Worm (Caenorhabditis elegans) whole organism, midembryonic: ENCODE measurements around the gene C25F9.9.

Experiments
- T22C8.4 ChIP-seq: fragments of 200-800 bp; sonication (Bioruptor generic); IDR thresholded peaks from 2 replicates; pipeline ENCODE4 v1.3.6; 2022; ENCODE audit warnings: missing genetic modification characterization, missing compliant biosample characterization
- cog-1 ChIP-seq: sonication (generic microtip); optimal IDR thresholded peaks from 2 replicates; lab custom pipeline; 2016; ENCODE audit warnings: missing genetic modification characterization, missing compliant biosample characterization
- flt-1 ChIP-seq: fragments of 200-800 bp; sonication (Bioruptor generic); IDR thresholded peaks from 2 replicates; pipeline ENCODE4 v1.3.6; 2022; ENCODE audit warnings: missing genetic modification characterization, missing compliant biosample characterization
- klf-2 ChIP-seq: fragments of 200-800 bp; sonication (Bioruptor generic); conservative IDR thresholded peaks from 2 replicates; pipeline ENCODE4 v1.3.6; 2022; ENCODE audit warnings: missing genetic modification reagents, missing genetic modification characterization, missing compliant biosample characterization
- med-1 ChIP-seq: sonication (generic microtip); optimal IDR thresholded peaks from 2 replicates; lab custom pipeline; 2017; ENCODE audit warnings: missing genetic modification characterization, mild to moderate bottlenecking, missing compliant biosample characterization, antibody characterized with exemption, missing genetic modification reagents; ENCODE audit not compliant: insufficient read depth
- ref-1 ChIP-seq: fragments of 200-800 bp; sonication (Bioruptor generic); conservative IDR thresholded peaks from 2 replicates; pipeline ENCODE4 v1.3.6; 2022; ENCODE audit warnings: missing genetic modification reagents, missing genetic modification characterization, missing compliant biosample characterization
- tab-1 ChIP-seq: fragments of 200-800 bp; sonication (Bioruptor generic); IDR thresholded peaks from 2 replicates; pipeline ENCODE4 v1.3.6; 2022; ENCODE audit warnings: missing genetic modification characterization, missing compliant biosample characterization
- ztf-23 ChIP-seq: fragments of 200-800 bp; sonication (Bioruptor generic); IDR thresholded peaks from 2 replicates; pipeline ENCODE4 v1.3.6; 2022; ENCODE audit warnings: missing genetic modification reagents, missing genetic modification characterization, missing compliant biosample characterization
- ztf-29 ChIP-seq: fragments of 200-800 bp; sonication (Bioruptor generic); IDR thresholded peaks from 2 replicates; pipeline ENCODE4 v1.3.6; 2022; ENCODE audit warnings: missing genetic modification reagents, missing genetic modification characterization, missing compliant biosample characterization

The C25F9.9 gene

DNA sequence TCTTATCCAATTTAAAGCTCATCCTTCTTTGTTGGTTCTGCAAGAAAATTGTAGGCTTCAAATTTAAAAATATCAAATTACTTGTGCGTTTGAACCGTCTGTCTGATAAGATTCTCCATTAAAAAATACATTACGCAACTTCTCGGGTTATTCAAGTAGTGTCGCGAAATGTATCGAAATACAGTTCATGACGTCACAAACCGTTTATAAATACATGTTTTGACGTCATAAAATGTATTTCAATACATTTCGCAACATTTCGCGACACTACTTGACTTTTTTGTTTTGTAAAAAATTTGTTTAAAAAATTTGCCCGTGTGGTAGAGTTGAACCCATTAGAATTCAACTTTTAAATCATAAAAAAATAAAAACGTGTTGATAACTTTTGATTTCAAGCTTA, 27.2 kb downstream of the C25F9.9 start:
- TF ChIP-seq cog-1 (tag; lab: Kevin White, UChicago) (no peak), med-1 (GFP tag; lab: Kevin White, UChicago) (no peak), ref-1 (no peak), tab-1 (GFP tag; lab: Robert Waterston, UW) (no peak), T22C8.4 (GFP tag; lab: Robert Waterston, UW) (no peak), klf-2 (GFP tag; lab: Robert Waterston, UW) (no peak), ztf-29 (GFP tag; lab: Robert Waterston, UW) (no peak), ztf-23 (GFP tag; lab: Robert Waterston, UW) (no peak), flt-1 (GFP tag; lab: Robert Waterston, UW) (no peak)

- no peak for TF ChIP-seq klf-2 (GFP tag; lab: Robert Waterston, UW)
- no peak for TF ChIP-seq med-1 (GFP tag; lab: Kevin White, UChicago)
- TF ChIP-seq ztf-29 (GFP tag; lab: Robert Waterston, UW), result no peak
- TF ChIP-seq flt-1 (GFP tag; lab: Robert Waterston, UW), result no peak
Measured at ce11 chrV:19445442-19445841, 29.0 kb downstream of the C25F9.9 start, which contains the start of gene M04C3.1. TSS of gene M04C3.1 (minus strand) at chrV:19445605.

DNA sequence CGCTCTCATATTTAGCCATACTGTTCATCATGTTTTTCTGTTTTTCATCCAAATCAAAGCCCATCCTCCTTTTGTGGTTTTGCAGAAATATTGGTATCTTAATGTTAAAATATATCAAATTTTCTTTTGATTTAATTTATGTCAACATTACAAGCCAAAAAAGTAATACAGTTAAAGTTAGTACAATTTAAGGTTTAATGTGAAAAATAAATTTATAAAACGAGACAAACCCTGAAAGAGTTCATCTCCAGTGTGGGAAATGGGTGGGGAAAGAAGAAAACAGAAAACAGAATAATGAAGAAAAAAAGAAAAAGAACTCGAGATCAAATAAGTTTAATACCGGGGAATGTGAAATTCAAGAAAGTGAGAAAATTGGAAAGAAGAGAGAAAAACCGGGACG, 32.4 kb downstream of the C25F9.9 start, which contains the start of gene M04C3.2:
Gene M04C3.2, minus strand, starts transcription at position 101 of the 400 bp plus-strand sequence.
- TF ChIP-seq cog-1 (tag; lab: Kevin White, UChicago) (no peak), med-1 (GFP tag; lab: Kevin White, UChicago) (no peak), flt-1 (GFP tag; lab: Robert Waterston, UW) (no peak), ref-1 (no peak), ztf-23 (GFP tag; lab: Robert Waterston, UW) (no peak)

ce11 chrV:19449544-19449943, 33.1 kb downstream of the C25F9.9 start, which contains the start of gene M04C3.5:
TSS of gene M04C3.5 (plus strand) at chrV:19449733.
- no peak for TF ChIP-seq ztf-23 (GFP tag; lab: Robert Waterston, UW)
- TF ChIP-seq cog-1 (tag; lab: Kevin White, UChicago), result no peak
- TF ChIP-seq klf-2 (GFP tag; lab: Robert Waterston, UW), result no peak
- TF ChIP-seq med-1 (GFP tag; lab: Kevin White, UChicago), result no peak
- no peak for TF ChIP-seq ztf-29 (GFP tag; lab: Robert Waterston, UW)
- no peak for TF ChIP-seq flt-1 (GFP tag; lab: Robert Waterston, UW)
- TF ChIP-seq ref-1, result no peak
- no peak for TF ChIP-seq tab-1 (GFP tag; lab: Robert Waterston, UW)

ce11 chrV:19455650-19456049, 39.2 kb downstream of the C25F9.9 start, which contains the start of the genes Y43F8B.13 and Y43F8B.14:
TSS of gene Y43F8B.13 (plus strand) at chrV:19455950.
TSS of gene Y43F8B.14 (minus strand) at chrV:19455971.
- TF ChIP-seq ztf-23 (GFP tag; lab: Robert Waterston, UW) (no peak), flt-1 (GFP tag; lab: Robert Waterston, UW) (no peak), ref-1 (no peak)

- TF ChIP-seq T22C8.4 (GFP tag; lab: Robert Waterston, UW), result no peak
- no peak for TF ChIP-seq cog-1 (tag; lab: Kevin White, UChicago)
- TF ChIP-seq flt-1 (GFP tag; lab: Robert Waterston, UW), result no peak
- no peak for TF ChIP-seq med-1 (GFP tag; lab: Kevin White, UChicago)
- no peak for TF ChIP-seq klf-2 (GFP tag; lab: Robert Waterston, UW)
- no peak for TF ChIP-seq ztf-23 (GFP tag; lab: Robert Waterston, UW)
- TF ChIP-seq ref-1, result no peak
- TF ChIP-seq ztf-29 (GFP tag; lab: Robert Waterston, UW), result no peak
- TF ChIP-seq tab-1 (GFP tag; lab: Robert Waterston, UW), result no peak
Measured at ce11 chrV:19457120-19457519, 40.7 kb downstream of the C25F9.9 start, which contains the start of gene Y43F8B.24. TSS of gene Y43F8B.24 (plus strand) at chrV:19457420.

ce11 chrV:19462020-19462419, 45.6 kb downstream of the C25F9.9 start, which contains the start of gene Y43F8B.15:
TSS of gene Y43F8B.15 (minus strand) at chrV:19462120.
- TF ChIP-seq T22C8.4 (GFP tag; lab: Robert Waterston, UW), result no peak
- TF ChIP-seq ref-1, result no peak
- no peak for TF ChIP-seq tab-1 (GFP tag; lab: Robert Waterston, UW)
- TF ChIP-seq med-1 (GFP tag; lab: Kevin White, UChicago), result no peak
- TF ChIP-seq klf-2 (GFP tag; lab: Robert Waterston, UW), result no peak
- TF ChIP-seq ztf-23 (GFP tag; lab: Robert Waterston, UW), result no peak
- no peak for TF ChIP-seq cog-1 (tag; lab: Kevin White, UChicago)
- no peak for TF ChIP-seq flt-1 (GFP tag; lab: Robert Waterston, UW)
- TF ChIP-seq ztf-29 (GFP tag; lab: Robert Waterston, UW), result no peak

DNA sequence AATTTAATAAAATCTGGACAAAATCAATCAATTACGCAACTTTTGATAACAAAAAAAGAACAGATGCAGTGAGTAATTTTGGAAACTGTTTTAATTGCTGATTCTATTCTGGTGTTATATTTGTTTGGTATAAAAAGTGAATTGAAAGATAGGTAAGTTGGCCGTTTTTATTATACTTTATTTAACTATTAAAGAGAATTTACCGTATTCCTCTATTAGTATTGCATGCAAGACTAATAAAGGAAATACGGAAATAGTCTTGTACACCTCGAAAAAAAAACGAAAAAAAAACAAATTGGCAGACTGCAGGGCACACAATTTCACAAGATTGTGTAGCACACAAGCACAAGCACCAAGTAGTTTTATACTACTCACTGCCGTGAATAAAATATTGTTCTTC, 46.2 kb downstream of the C25F9.9 start, which contains the start of gene Y43F8B.25:
Gene Y43F8B.25, plus strand, starts transcription at position 301 of the 400 bp plus-strand sequence.
- TF ChIP-seq tab-1 (GFP tag; lab: Robert Waterston, UW) (no peak), med-1 (GFP tag; lab: Kevin White, UChicago) (no peak), ztf-29 (GFP tag; lab: Robert Waterston, UW) (no peak), flt-1 (GFP tag; lab: Robert Waterston, UW) (no peak), klf-2 (GFP tag; lab: Robert Waterston, UW) (no peak), cog-1 (tag; lab: Kevin White, UChicago) (no peak), ztf-23 (GFP tag; lab: Robert Waterston, UW) (no peak), ref-1 (no peak)

DNA sequence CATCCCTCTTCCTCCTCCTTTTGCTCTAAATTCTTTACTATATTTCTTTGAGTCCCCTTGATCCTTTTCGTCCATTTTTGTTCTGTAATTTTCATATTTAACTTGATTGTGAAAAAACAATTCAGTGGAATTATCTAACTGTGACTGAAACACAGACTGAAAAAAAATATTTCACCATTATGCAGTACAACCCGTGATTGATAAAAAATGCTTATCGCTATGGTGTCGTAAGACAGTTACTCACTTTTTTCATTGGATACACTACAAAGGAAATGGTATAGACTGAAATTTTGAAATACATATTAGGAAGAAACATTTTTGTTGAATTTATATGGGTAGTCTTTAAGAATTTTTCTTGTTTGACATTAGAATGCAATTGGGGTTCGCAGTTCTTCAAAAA, 51.2 kb downstream of the C25F9.9 start, which contains the start of gene Y43F8B.23:
Gene Y43F8B.23, minus strand, starts transcription at position 75 of the 400 bp plus-strand sequence.
- TF ChIP-seq cog-1 (tag; lab: Kevin White, UChicago), result no peak
- no peak for TF ChIP-seq flt-1 (GFP tag; lab: Robert Waterston, UW)
- TF ChIP-seq tab-1 (GFP tag; lab: Robert Waterston, UW), result no peak
- TF ChIP-seq klf-2 (GFP tag; lab: Robert Waterston, UW), result no peak
- TF ChIP-seq ztf-29 (GFP tag; lab: Robert Waterston, UW), result no peak
- no peak for TF ChIP-seq T22C8.4 (GFP tag; lab: Robert Waterston, UW)
- TF ChIP-seq ztf-23 (GFP tag; lab: Robert Waterston, UW), result no peak
